Fruit fly (Drosophila melanogaster) S2 (cell line): ENCODE results near the gene CG32694.

Experiments
- CG8478 ChIP-seq: fragments of >200 bp; optimal IDR thresholded peaks from 2 replicates; lab custom pipeline; 2018
- CTCF ChIP-seq, 2 experiments: fragments of >200 bp; optimal IDR thresholded peaks; 2 replicates each; lab custom pipeline; 2018

Gene CG32694

dm6 chrX:10020857-10021256 lies 31.4 kb downstream of the CG32694 start:
- TF ChIP-seq CG8478 (lab: Kevin White, UChicago) (no peak), CTCF (optimal IDR thresholded peaks at IDR 0.05; lab: Kevin White, UChicago) (no peak)

dm6 chrX:10021809-10022208 lies 32.3 kb downstream of the CG32694 start:
- TF ChIP-seq CTCF (optimal IDR thresholded peaks at IDR 0.05; lab: Kevin White, UChicago) (no peak), CG8478 (lab: Kevin White, UChicago) (no peak)

dm6 chrX:10029730-10030129 lies 40.2 kb downstream of the CG32694 start:
- no peak for TF ChIP-seq CG8478 (lab: Kevin White, UChicago)
- no peak for TF ChIP-seq CTCF (optimal IDR thresholded peaks at IDR 0.05; lab: Kevin White, UChicago)

- no peak for TF ChIP-seq CTCF (optimal IDR thresholded peaks at IDR 0.05; lab: Kevin White, UChicago)
- TF ChIP-seq CG8478 (lab: Kevin White, UChicago) = no peak
These were observed 50.0 kb downstream of the CG32694 start for dm6 chrX:10039528-10039927.

dm6 chrX:10043873-10044272 lies 54.4 kb downstream of the CG32694 start:
- TF ChIP-seq CTCF (optimal IDR thresholded peaks at IDR 0.05; lab: Kevin White, UChicago) (no peak), CG8478 (lab: Kevin White, UChicago) (no peak)

- TF ChIP-seq CG8478 (lab: Kevin White, UChicago) (no peak), CTCF (optimal IDR thresholded peaks at IDR 0.05; lab: Kevin White, UChicago) (no peak)
These were observed 56.3 kb downstream of the CG32694 start for dm6 chrX:10045763-10046162.

- TF ChIP-seq CTCF (optimal IDR thresholded peaks at IDR 0.05; lab: Kevin White, UChicago) (no peak), CG8478 (lab: Kevin White, UChicago) (no peak)
These were observed 57.3 kb downstream of the CG32694 start for dm6 chrX:10046760-10047159.

dm6 chrX:10047961-10048360 lies 58.5 kb downstream of the CG32694 start:
- TF ChIP-seq CTCF (optimal IDR thresholded peaks at IDR 0.05; lab: Kevin White, UChicago) = no peak
- no peak for TF ChIP-seq CG8478 (lab: Kevin White, UChicago)

dm6 chrX:10052549-10052948 lies 63.1 kb downstream of the CG32694 start, which contains the start of gene Yp2:
TSS of gene Yp2 (minus strand) at chrX:10052636.
- no peak for TF ChIP-seq CTCF (optimal IDR thresholded peaks at IDR 0.05; lab: Kevin White, UChicago)
- no peak for TF ChIP-seq CG8478 (lab: Kevin White, UChicago)

- no peak for TF ChIP-seq CTCF (optimal IDR thresholded peaks at IDR 0.05; lab: Kevin White, UChicago)
- no peak for TF ChIP-seq CG8478 (lab: Kevin White, UChicago)
These were observed 64.1 kb downstream of the CG32694 start, which contains the start of gene Yp1 for dm6 chrX:10053547-10053946. TSS of gene Yp1 (plus strand) at chrX:10053811.
